Fruit fly (Drosophila melanogaster): Measurements from ENCODE around the gene gcm2.

- TF ChIP-seq fkh (GFP tag; optimal IDR thresholded peaks at IDR 0.05) (no peak), dsx (GFP tag; optimal IDR thresholded peaks at IDR 0.05; ENCODE audit: poor library complexity, severe bottlenecking) (peak; percentile 15), CG15336 (GFP tag; IDR thresholded peaks at IDR 0.05) (peak; percentile 61), CG3032 (tag; optimal IDR thresholded peaks at IDR 0.05) (no peak), Blimp-1 (GFP tag; optimal IDR thresholded peaks at IDR 0.05) (no peak), net (GFP tag; optimal IDR thresholded peaks at IDR 0.05) (peak; percentile 55), CG6808 (GFP tag; optimal IDR thresholded peaks at IDR 0.05) (no peak), CG8119 (GFP tag; IDR thresholded peaks at IDR 0.05) (no peak; the same call in 2 of the 3 replicates), CG11294 (GFP tag; IDR thresholded peaks at IDR 0.05) (peak; percentile 6; the same call in 1 of the 2 replicates)
Measured at dm6 chr2L:9613006-9613690, 4.8 kb downstream of the gcm2 start, which contains the start of gene Trx2.

All from whole organism, prepupa.